Worm (Caenorhabditis elegans) whole organism, early embryonic: Measurements from ENCODE around the gene srz-99.

Source experiments
- B0310.2 ChIP-seq: sonication (generic microtip); optimal IDR thresholded peaks from 2 replicates; lab custom pipeline; 2016; ENCODE audit warnings: mild to moderate bottlenecking, missing genetic modification characterization, missing compliant biosample characterization
- F13C5.2 ChIP-seq: sonication (generic microtip); optimal IDR thresholded peaks from 2 replicates; lab custom pipeline; 2017; ENCODE audit warnings: mild to moderate bottlenecking, missing genetic modification characterization, inconsistent platforms, missing compliant biosample characterization
- aly-1 ChIP-seq: sonication (generic microtip); optimal IDR thresholded peaks from 2 replicates; lab custom pipeline; 2016; ENCODE audit warnings: missing genetic modification characterization, missing compliant biosample characterization
- ama-1 ChIP-seq: fragments of 150-350 bp; optimal IDR thresholded peaks from 2 replicates; lab custom pipeline; 2014
- ceh-36 ChIP-seq: sonication (generic microtip); optimal IDR thresholded peaks from 2 replicates; lab custom pipeline; 2016; ENCODE audit warnings: missing genetic modification characterization, inconsistent platforms, missing compliant biosample characterization
- ets-7 ChIP-seq: sonication (generic microtip); optimal IDR thresholded peaks from 2 replicates; lab custom pipeline; 2016; ENCODE audit warnings: missing genotype, missing genetic modification characterization, missing compliant biosample characterization
- flt-1 ChIP-seq: fragments of 200-800 bp; sonication (Bioruptor generic); IDR thresholded peaks from 2 replicates; pipeline ENCODE4 v1.3.6; 2022; ENCODE audit warnings: missing genetic modification characterization, missing compliant biosample characterization
- hmbx-1 ChIP-seq: sonication (generic microtip); optimal IDR thresholded peaks from 2 replicates; lab custom pipeline; 2016; ENCODE audit warnings: mild to moderate bottlenecking, missing genetic modification characterization, missing compliant biosample characterization
- hnd-1 ChIP-seq: sonication (generic microtip); optimal IDR thresholded peaks from 2 replicates; lab custom pipeline; 2016; ENCODE audit warnings: missing genetic modification characterization, missing compliant biosample characterization
- sea-1 ChIP-seq: fragments of 200-800 bp; sonication (Bioruptor generic); conservative IDR thresholded peaks from 2 replicates; pipeline ENCODE4 v1.3.6; 2022; ENCODE audit warnings: missing genetic modification characterization, missing compliant biosample characterization
- tbx-37 ChIP-seq: fragments of 200-800 bp; sonication (Bioruptor generic); conservative IDR thresholded peaks from 2 replicates; pipeline ENCODE4 v1.3.6; 2022; ENCODE audit warnings: missing genetic modification reagents, missing genetic modification characterization, missing compliant biosample characterization
- tra-4 ChIP-seq: sonication (generic microtip); optimal IDR thresholded peaks from 2 replicates; lab custom pipeline; 2017; ENCODE audit warnings: missing genetic modification characterization, missing compliant biosample characterization

DNA sequence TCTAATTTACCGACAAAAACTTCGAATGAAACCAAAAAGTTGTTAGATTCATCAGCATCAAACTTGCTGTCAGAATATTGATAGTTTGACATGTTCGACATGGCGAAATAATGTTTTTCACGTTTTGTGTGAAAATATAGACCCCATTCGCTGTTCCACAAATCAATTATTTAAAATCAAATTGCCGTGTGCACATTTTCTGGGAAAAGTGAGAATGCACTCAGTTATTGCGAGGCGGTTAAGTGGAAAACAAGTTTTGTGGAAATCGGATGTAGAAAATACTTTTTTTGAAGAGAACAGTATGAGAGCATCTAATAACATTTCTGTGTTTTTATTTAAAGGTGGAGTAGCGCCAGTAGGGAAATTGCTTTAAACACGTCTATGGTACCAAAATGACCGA, 36.3 kb upstream of the srz-99 start, which contains the start of gene srw-42:
- TF ChIP-seq tbx-37 (GFP tag; lab: Robert Waterston, UW) (no peak), sea-1 (GFP tag; lab: Robert Waterston, UW) (no peak), hnd-1 (tag; lab: Kevin White, UChicago) (no peak), ama-1 (lab: Kevin White, UChicago) (no peak), flt-1 (GFP tag; lab: Robert Waterston, UW) (no peak), tra-4 (tag; lab: Kevin White, UChicago) (no peak), ceh-36 (tag; lab: Kevin White, UChicago) (no peak), hmbx-1 (tag; lab: Kevin White, UChicago) (no peak), F13C5.2 (no peak), ets-7 (tag; lab: Kevin White, UChicago) (no peak), aly-1 (tag; lab: Kevin White, UChicago) (no peak), B0310.2 (no peak)
